Fruit fly (Drosophila melanogaster): ENCODE measurements around the gene CG8097.

- TF ChIP-seq Hr39 (GFP tag; optimal IDR thresholded peaks at IDR 0.05) (no peak), dac (GFP tag; optimal IDR thresholded peaks at IDR 0.05) (no peak), Blimp-1 (GFP tag; optimal IDR thresholded peaks at IDR 0.05) (no peak)
Observed at dm6 chrX:15619631-15619960, 36.6 kb downstream of the CG8097 start.
